Fruit fly (Drosophila melanogaster) whole organism, embryonic: ENCODE data around the gene sqh.

Experiments used
- Adf1 ChIP-seq: fragments of 200-800 bp; sonication (Bioruptor generic); IDR thresholded peaks from 2 replicates; pipeline ENCODE4 v1.3.6; 2022; ENCODE audit warnings: missing biosample characterization, missing genetic modification characterization
- CG10366 ChIP-seq: fragments of 200-800 bp; sonication (Bioruptor generic); IDR thresholded peaks from 2 replicates; pipeline ENCODE4 v1.3.6; 2022; ENCODE audit warnings: missing biosample characterization, missing genetic modification characterization
- CG10462 ChIP-seq: fragments of 200-800 bp; sonication (Bioruptor generic); optimal IDR thresholded peaks from 2 replicates; lab custom pipeline; 2016; ENCODE audit warnings: missing biosample characterization, missing genetic modification characterization
- CG10654 ChIP-seq: fragments of 200-800 bp; sonication (Bioruptor generic); optimal IDR thresholded peaks from 2 replicates; lab custom pipeline; 2016; ENCODE audit warnings: missing biosample characterization, missing genetic modification characterization
- CG11456 ChIP-seq: fragments of 200-800 bp; sonication (Bioruptor generic); IDR thresholded peaks from 3 replicates; pipeline ENCODE4 v1.3.6; 2022; ENCODE audit warnings: missing biosample characterization, missing genetic modification characterization
- CG11695 ChIP-seq: fragments of 200-800 bp; sonication (Bioruptor generic); IDR thresholded peaks from 3 replicates; pipeline ENCODE4 v1.3.6; 2022; ENCODE audit warnings: missing biosample characterization, missing genetic modification characterization
- CG13775 ChIP-seq: fragments of 200-800 bp; sonication (Bioruptor generic); optimal IDR thresholded peaks from 3 replicates; lab custom pipeline; 2017; ENCODE audit warnings: missing biosample characterization, mild to moderate bottlenecking, missing genetic modification characterization
- CG15514 ChIP-seq: fragments of 200-800 bp; sonication (Bioruptor generic); optimal IDR thresholded peaks from 3 replicates; lab custom pipeline; 2017; ENCODE audit warnings: missing biosample characterization, missing genetic modification characterization, mild to moderate bottlenecking, moderate library complexity, missing genetic modification reagents
- CG18619 ChIP-seq: fragments of 200-800 bp; sonication (Bioruptor generic); optimal IDR thresholded peaks from 3 replicates; lab custom pipeline; 2017; ENCODE audit warnings: missing biosample characterization, mild to moderate bottlenecking, missing genetic modification characterization
- CG3065 ChIP-seq: fragments of 200-800 bp; sonication (Bioruptor generic); optimal IDR thresholded peaks from 2 replicates; lab custom pipeline; 2016; ENCODE audit warnings: missing biosample characterization, missing genetic modification characterization
- CG31441 ChIP-seq: fragments of 200-800 bp; sonication (Bioruptor generic); IDR thresholded peaks from 2 replicates; pipeline ENCODE4 v1.3.6; 2022; ENCODE audit warnings: missing biosample characterization, missing genetic modification characterization
- CG3163 ChIP-seq: fragments of 200-800 bp; sonication (Bioruptor generic); optimal IDR thresholded peaks from 3 replicates; lab custom pipeline; 2016; ENCODE audit warnings: missing biosample characterization, missing genetic modification characterization
- CG34224 ChIP-seq: fragments of 200-800 bp; sonication (Bioruptor generic); IDR thresholded peaks from 3 replicates; pipeline ENCODE4 v1.3.6; 2022; ENCODE audit warnings: missing biosample characterization, missing genetic modification characterization; ENCODE audit not compliant: partially characterized antibody
- CG4328 ChIP-seq: fragments of 200-800 bp; sonication (Bioruptor generic); optimal IDR thresholded peaks from 3 replicates; lab custom pipeline; 2017; ENCODE audit warnings: missing biosample characterization, missing genetic modification reagents, missing genetic modification characterization
- CG4730 ChIP-seq: fragments of 200-800 bp; sonication (Bioruptor generic); IDR thresholded peaks from 2 replicates; pipeline ENCODE4 v1.3.6; 2022; ENCODE audit warnings: missing biosample characterization, missing genetic modification characterization
- CG4820 ChIP-seq: fragments of 200-800 bp; sonication (Bioruptor generic); optimal IDR thresholded peaks from 3 replicates; lab custom pipeline; 2016; ENCODE audit warnings: missing biosample characterization, missing genetic modification characterization
- CG6272 ChIP-seq: fragments of 200-800 bp; sonication (Bioruptor generic); IDR thresholded peaks from 2 replicates; pipeline ENCODE4 v1.3.6; 2022; ENCODE audit warnings: missing biosample characterization, missing genetic modification characterization
- CG7786 ChIP-seq: fragments of 200-800 bp; sonication (Bioruptor generic); optimal IDR thresholded peaks from 2 replicates; lab custom pipeline; 2016; ENCODE audit warnings: missing biosample characterization, missing genetic modification characterization
- CG7928 ChIP-seq: fragments of 200-800 bp; sonication (Bioruptor generic); optimal IDR thresholded peaks from 2 replicates; lab custom pipeline; 2017; ENCODE audit warnings: missing biosample characterization, mild to moderate bottlenecking, missing genetic modification characterization
- CG8944 ChIP-seq: fragments of 200-800 bp; sonication (Bioruptor generic); optimal IDR thresholded peaks from 3 replicates; lab custom pipeline; 2016; ENCODE audit warnings: missing biosample characterization, missing genetic modification characterization
- CG9876 ChIP-seq: fragments of 200-800 bp; sonication (Bioruptor generic); optimal IDR thresholded peaks from 2 replicates; lab custom pipeline; 2016; ENCODE audit warnings: missing biosample characterization, missing genetic modification characterization
- Camta ChIP-seq: fragments of 200-800 bp; sonication (Bioruptor generic); optimal IDR thresholded peaks from 2 replicates; lab custom pipeline; 2016; ENCODE audit warnings: missing biosample characterization, missing genetic modification characterization
- D19A ChIP-seq: fragments of 200-800 bp; optimal IDR thresholded peaks from 3 replicates; lab custom pipeline; 2019; ENCODE audit warnings: missing biosample characterization, mild to moderate bottlenecking, missing genetic modification characterization, moderate library complexity
- Dek ChIP-seq: fragments of 200-800 bp; sonication (Bioruptor generic); optimal IDR thresholded peaks from 3 replicates; lab custom pipeline; 2019; ENCODE audit warnings: missing biosample characterization, mild to moderate bottlenecking, missing genetic modification characterization, moderate library complexity
- Dfd ChIP-seq, 2 experiments: fragments of >200 bp; optimal IDR thresholded peaks; 2 replicates each; lab custom pipeline; 2017; ENCODE audit warnings: missing biosample characterization in 2 of 2, missing genetic modification characterization in 2 of 2
- E2f1 ChIP-seq: fragments of 200-800 bp; sonication (Bioruptor generic); IDR thresholded peaks from 2 replicates; pipeline ENCODE4 v1.3.6; 2022; ENCODE audit warnings: missing biosample characterization, missing genetic modification characterization
- Hand ChIP-seq: fragments of 200-800 bp; sonication (Bioruptor generic); optimal IDR thresholded peaks from 2 replicates; lab custom pipeline; 2017; ENCODE audit warnings: mild to moderate bottlenecking, missing biosample characterization, missing genetic modification reagents, missing genetic modification characterization
- HmgD ChIP-seq: fragments of 200-800 bp; sonication (Bioruptor generic); optimal IDR thresholded peaks from 3 replicates; lab custom pipeline; 2016; ENCODE audit warnings: missing biosample characterization, missing genetic modification characterization
- Lim3 ChIP-seq: fragments of 200-800 bp; sonication (Bioruptor generic); IDR thresholded peaks from 2 replicates; pipeline ENCODE4 v1.3.6; 2022; ENCODE audit warnings: missing biosample characterization, missing genetic modification characterization
- MBD-R2 ChIP-seq: fragments of 200-800 bp; sonication (Bioruptor generic); IDR thresholded peaks from 2 replicates; pipeline ENCODE4 v1.3.6; 2022; ENCODE audit warnings: missing biosample characterization, missing genetic modification characterization
- Mrtf ChIP-seq: fragments of 200-800 bp; sonication (Bioruptor generic); IDR thresholded peaks from 3 replicates; pipeline ENCODE4 v1.3.6; 2022; ENCODE audit warnings: missing biosample characterization, missing genetic modification characterization
- Myb ChIP-seq: fragments of 200-800 bp; sonication (Bioruptor generic); optimal IDR thresholded peaks from 2 replicates; lab custom pipeline; 2016; ENCODE audit warnings: missing biosample characterization, missing genetic modification characterization
- Poxn ChIP-seq: fragments of 200-800 bp; sonication (Bioruptor generic); IDR thresholded peaks from 2 replicates; pipeline ENCODE4 v1.3.6; 2022; ENCODE audit warnings: missing biosample characterization, missing genetic modification characterization
- br ChIP-seq: fragments of >200 bp; optimal IDR thresholded peaks from 2 replicates; lab custom pipeline; 2017
- bsh ChIP-seq, 2 experiments: fragments of 200-800 bp; sonication (Bioruptor generic); optimal IDR thresholded peaks; 2 replicates each; lab custom pipeline; 2017 to 2018; ENCODE audit warnings: mild to moderate bottlenecking in 2 of 2, missing biosample characterization in 2 of 2, missing genetic modification characterization in 2 of 2, moderate library complexity in 1 of 2
- chinmo ChIP-seq: fragments of 200-800 bp; sonication (Bioruptor generic); IDR thresholded peaks from 4 replicates; pipeline ENCODE4 v1.3.6; 2022; ENCODE audit warnings: missing biosample characterization, missing genetic modification characterization; ENCODE audit not compliant: partially characterized antibody
- dimm ChIP-seq: fragments of 200-800 bp; sonication (Bioruptor generic); IDR thresholded peaks from 2 replicates; pipeline ENCODE4 v1.3.6; 2022; ENCODE audit warnings: missing biosample characterization, missing genetic modification characterization
- ftz-f1 ChIP-seq: fragments of 200-800 bp; sonication (Bioruptor generic); optimal IDR thresholded peaks from 2 replicates; lab custom pipeline; 2016; ENCODE audit warnings: missing biosample characterization, missing genetic modification characterization
- gcm2 ChIP-seq: fragments of 200-800 bp; sonication (Bioruptor generic); optimal IDR thresholded peaks from 2 replicates; lab custom pipeline; 2016; ENCODE audit warnings: missing biosample characterization, missing genetic modification characterization
- gfzf ChIP-seq: fragments of 200-800 bp; sonication (Bioruptor generic); optimal IDR thresholded peaks from 2 replicates; lab custom pipeline; 2016; ENCODE audit warnings: missing biosample characterization, mild to moderate bottlenecking, missing genetic modification characterization, moderate library complexity
- grn ChIP-seq: fragments of 200-800 bp; sonication (Bioruptor generic); optimal IDR thresholded peaks from 3 replicates; lab custom pipeline; 2017; ENCODE audit warnings: missing biosample characterization, missing genetic modification characterization
- luna ChIP-seq: fragments of 200-800 bp; sonication (Bioruptor generic); optimal IDR thresholded peaks from 2 replicates; lab custom pipeline; 2016; ENCODE audit warnings: missing biosample characterization, missing genetic modification characterization
- nmo ChIP-seq: fragments of 200-800 bp; sonication (Bioruptor generic); optimal IDR thresholded peaks from 2 replicates; lab custom pipeline; 2018; ENCODE audit warnings: missing biosample characterization, mild to moderate bottlenecking, missing genetic modification characterization, moderate library complexity
- seq ChIP-seq: fragments of 200-800 bp; sonication (Bioruptor generic); IDR thresholded peaks from 2 replicates; pipeline ENCODE4 v1.3.6; 2022; ENCODE audit warnings: missing biosample characterization, missing genetic modification characterization
- ssp ChIP-seq: fragments of 200-800 bp; sonication (Bioruptor generic); IDR thresholded peaks from 2 replicates; pipeline ENCODE4 v1.3.6; 2022; ENCODE audit warnings: missing biosample characterization, missing genetic modification characterization
- sug ChIP-seq: fragments of 200-800 bp; optimal IDR thresholded peaks from 2 replicates; lab custom pipeline; 2019; ENCODE audit warnings: missing biosample characterization, mild to moderate bottlenecking, missing genetic modification characterization, moderate library complexity
- tgo ChIP-seq: fragments of 200-800 bp; sonication (Bioruptor generic); IDR thresholded peaks from 3 replicates; pipeline ENCODE4 v1.3.6; 2022; ENCODE audit warnings: missing biosample characterization, missing genetic modification characterization
- tna ChIP-seq: fragments of 200-800 bp; sonication (Bioruptor generic); IDR thresholded peaks from 2 replicates; pipeline ENCODE4 v1.3.6; 2022; ENCODE audit warnings: missing biosample characterization, missing genetic modification characterization; ENCODE audit not compliant: partially characterized antibody
- wek ChIP-seq: fragments of 200-800 bp; sonication (Bioruptor generic); optimal IDR thresholded peaks from 3 replicates; lab custom pipeline; 2018; ENCODE audit warnings: missing biosample characterization, mild to moderate bottlenecking, missing genetic modification characterization, moderate library complexity
- yki ChIP-seq: fragments of >200 bp; optimal IDR thresholded peaks from 3 replicates; lab custom pipeline; 2018
- zen2 ChIP-seq: fragments of 200-800 bp; sonication (Bioruptor generic); IDR thresholded peaks from 3 replicates; pipeline ENCODE4 v1.3.6; 2022; ENCODE audit warnings: missing biosample characterization, missing genetic modification characterization; ENCODE audit not compliant: partially characterized antibody

The sqh gene

DNA sequence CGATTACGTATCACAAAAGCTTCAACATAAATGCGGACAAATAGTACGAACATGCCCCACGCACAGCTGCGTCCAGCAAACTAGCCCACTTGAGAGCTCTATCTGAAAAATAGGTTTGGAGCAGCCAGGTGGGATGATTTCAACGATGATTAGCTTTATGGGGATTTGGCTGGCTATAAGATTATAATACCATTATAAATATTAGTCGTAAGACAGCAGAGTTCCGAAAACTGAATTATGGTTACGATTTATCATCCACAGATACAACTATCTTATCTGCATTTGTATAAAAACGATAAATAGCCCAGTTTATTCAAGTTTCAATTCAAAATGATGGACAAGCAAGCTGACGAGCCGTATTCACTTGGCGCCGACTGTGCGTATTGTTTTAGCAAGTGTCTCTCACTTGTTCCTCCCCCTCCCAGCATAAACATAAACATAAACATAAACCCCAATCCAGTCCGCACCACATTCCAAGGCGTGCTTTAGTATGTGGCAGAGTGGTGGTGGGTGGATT lies 38.7 kb upstream of the sqh start (continued):
- peak; percentile 36 for TF ChIP-seq CG10462
- peak; percentile 58 for TF ChIP-seq CG4328 (GFP tag; lab: Kevin White, UChicago)
- TF ChIP-seq CG31441 (GFP tag; lab: Robert Waterston, UW): peak; percentile 81
- TF ChIP-seq CG18619: peak; percentile 69
- TF ChIP-seq Adf1: peak; percentile 11; the same call in 1 of the 2 replicates
- peak; percentile 58; the same call in 2 of the 3 replicates for TF ChIP-seq tgo
- no peak for TF ChIP-seq gfzf
- TF ChIP-seq D19A (tag; lab: Kevin White, UChicago): peak; percentile 77
- TF ChIP-seq CG6272: peak; percentile 33; the same call in 1 of the 2 replicates
- peak; percentile 72 for TF ChIP-seq Hand
- TF ChIP-seq wek (GFP tag; lab: Kevin White, UChicago): peak; percentile 20
- peak; percentile 78 for TF ChIP-seq CG11695 (GFP tag; lab: Robert Waterston, UW)
- no peak for TF ChIP-seq luna
- peak; percentile 71; the same call in 1 of the 3 replicates for TF ChIP-seq CG11456 (GFP tag; lab: Robert Waterston, UW)
- TF ChIP-seq ssp (GFP tag; lab: Robert Waterston, UW): peak; percentile 37; the same call in 1 of the 2 replicates
- TF ChIP-seq CG10654 (GFP tag; lab: Kevin White, UChicago): peak; percentile 37
- peak; percentile 40 for TF ChIP-seq CG7928 (GFP tag; lab: Kevin White, UChicago)
- TF ChIP-seq ftz-f1: no peak
- TF ChIP-seq CG4730 (GFP tag; lab: Robert Waterston, UW): peak; percentile 49; the same call in 1 of the 2 replicates
- no peak for TF ChIP-seq CG8944 (GFP tag; lab: Kevin White, UChicago)
- peak; percentile 72 for TF ChIP-seq CG15514
- peak; percentile 60 for TF ChIP-seq CG7786
- peak; percentile 46; the same call in 1 of the 3 replicates for TF ChIP-seq Mrtf (GFP tag; lab: Robert Waterston, UW)
- TF ChIP-seq Poxn (GFP tag; lab: Robert Waterston, UW): 0 out of 2 replicates have a peak, but pooled peaks have one; percentile 15
- TF ChIP-seq grn (GFP tag; lab: Kevin White, UChicago): peak; percentile 49
- TF ChIP-seq seq: peak; percentile 82
- peak; percentile 95 for TF ChIP-seq sug (tag; lab: Kevin White, UChicago)
- peak; percentile 44 for TF ChIP-seq Camta (GFP tag; lab: Kevin White, UChicago)
- no peak for TF ChIP-seq E2f1 (GFP tag; lab: Robert Waterston, UW)
- TF ChIP-seq Lim3: no peak
- TF ChIP-seq br (lab: Kevin White, UChicago): no peak
- no peak for TF ChIP-seq HmgD (GFP tag; lab: Kevin White, UChicago)
- no peak for TF ChIP-seq dimm
- TF ChIP-seq CG3163 (GFP tag; lab: Kevin White, UChicago): no peak
- TF ChIP-seq nmo (GFP tag; lab: Kevin White, UChicago): peak; percentile 85
- TF ChIP-seq CG9876 (GFP tag; lab: Kevin White, UChicago): no peak
- TF ChIP-seq Dfd (GFP tag; optimal IDR thresholded peaks at IDR 0.05; lab: Kevin White, UChicago): no peak
- peak; percentile 27; the same call in 1 of the 2 replicates for TF ChIP-seq MBD-R2 (GFP tag; lab: Robert Waterston, UW)
- no peak; the same call in 1 of the 2 replicates for TF ChIP-seq CG10366 (GFP tag; lab: Robert Waterston, UW)
- peak; percentile 60 for TF ChIP-seq CG4820 (GFP tag; lab: Kevin White, UChicago)
- TF ChIP-seq chinmo: no peak
- TF ChIP-seq bsh (GFP tag; optimal IDR thresholded peaks at IDR 0.05; lab: Kevin White, UChicago): peak in 1 of 2 experiments; percentile 60
- no peak for TF ChIP-seq zen2
- no peak for TF ChIP-seq yki (lab: Kevin White, UChicago)
- TF ChIP-seq gcm2 (GFP tag; lab: Kevin White, UChicago): peak; percentile 6
- no peak for TF ChIP-seq tna (GFP tag; lab: Robert Waterston, UW)
- TF ChIP-seq CG3065 (GFP tag; lab: Kevin White, UChicago): no peak
- TF ChIP-seq CG13775 (GFP tag; lab: Kevin White, UChicago): peak; percentile 70
- peak; percentile 51 for TF ChIP-seq Dek
- no peak for TF ChIP-seq CG34224 (GFP tag; lab: Robert Waterston, UW)
- TF ChIP-seq Myb (GFP tag; lab: Kevin White, UChicago): no peak
